Worm (Caenorhabditis elegans): ENCODE measurements around the gene str-33.

ce11 chrV:2697693-2698092 lies 30.6 kb upstream of the str-33 start:
- TF ChIP-seq aly-2 (tag; optimal IDR thresholded peaks at IDR 0.05) (no peak), egl-43 (GFP tag; IDR thresholded peaks at IDR 0.05) (no peak), ceh-82 (tag; optimal IDR thresholded peaks at IDR 0.05) (no peak), snpc-4 (tag; optimal IDR thresholded peaks at IDR 0.05) (no peak), ama-1 (optimal IDR thresholded peaks at IDR 0.05) (no peak), lin-39 (tag; optimal IDR thresholded peaks at IDR 0.05) (no peak), egl-27 (tag; optimal IDR thresholded peaks at IDR 0.05) (no peak), jun-1 (tag; optimal IDR thresholded peaks at IDR 0.05) (no peak), saeg-2 (GFP tag; IDR thresholded peaks at IDR 0.05) (no peak), nhr-77 (tag; optimal IDR thresholded peaks at IDR 0.05) (no peak), mep-1 (tag; optimal IDR thresholded peaks at IDR 0.05) (no peak), daf-16 (GFP tag; optimal IDR thresholded peaks at IDR 0.05) (no peak), daf-16 (tag; optimal IDR thresholded peaks at IDR 0.05) (no peak), nhr-11 (tag; optimal IDR thresholded peaks at IDR 0.05) (no peak), nhr-76 (tag; optimal IDR thresholded peaks at IDR 0.05) (no peak)

Data from whole organism, L4 larva.